Fruit fly (Drosophila melanogaster): ENCODE results near the gene CG3919.

DNA sequence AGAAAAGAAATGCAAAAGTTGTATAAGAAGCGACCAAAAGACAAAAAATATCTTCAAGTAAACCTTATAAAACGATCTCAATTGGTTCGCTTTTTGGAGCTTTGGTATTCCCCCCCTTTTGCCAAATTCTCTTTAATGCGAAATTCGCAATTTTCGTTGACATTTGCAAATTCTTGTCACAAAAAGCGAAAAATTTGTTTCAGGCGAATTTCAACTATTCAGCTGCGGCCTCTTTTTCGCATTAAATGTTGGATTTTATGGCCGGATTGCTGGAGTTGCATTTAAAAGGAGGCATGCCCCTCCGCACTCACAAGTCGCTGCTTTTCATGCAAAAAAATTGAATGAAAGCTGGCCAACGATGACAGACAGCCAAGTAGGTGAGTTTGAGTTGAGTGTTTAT is 14.7 kb downstream of the CG3919 start:
- TF ChIP-seq CG6163 (GFP tag; IDR thresholded peaks at IDR 0.05) (no peak), CG16779 (tag; optimal IDR thresholded peaks at IDR 0.05) (no peak), Gug (GFP tag; IDR thresholded peaks at IDR 0.05) (no peak), vri (GFP tag; optimal IDR thresholded peaks at IDR 0.05) (no peak), Lpt (GFP tag; optimal IDR thresholded peaks at IDR 0.05) (no peak), Blimp-1 (GFP tag; optimal IDR thresholded peaks at IDR 0.05) (no peak), acj6 (GFP tag; optimal IDR thresholded peaks at IDR 0.05) (no peak), CG7368 (GFP tag; optimal IDR thresholded peaks at IDR 0.05) (no peak), CG11902 (GFP tag; optimal IDR thresholded peaks at IDR 0.05) (no peak), CG6276 (GFP tag; optimal IDR thresholded peaks at IDR 0.05) (no peak)
